Worm (Caenorhabditis elegans): Measurements from ENCODE around the gene Y49F6B.2.
"Not testable (repeated sequence)": the region's sequence is repeated elsewhere in the genome, so short reads cannot be mapped to it uniquely, and the experiment has no call there.

Gene Y49F6B.2

DNA sequence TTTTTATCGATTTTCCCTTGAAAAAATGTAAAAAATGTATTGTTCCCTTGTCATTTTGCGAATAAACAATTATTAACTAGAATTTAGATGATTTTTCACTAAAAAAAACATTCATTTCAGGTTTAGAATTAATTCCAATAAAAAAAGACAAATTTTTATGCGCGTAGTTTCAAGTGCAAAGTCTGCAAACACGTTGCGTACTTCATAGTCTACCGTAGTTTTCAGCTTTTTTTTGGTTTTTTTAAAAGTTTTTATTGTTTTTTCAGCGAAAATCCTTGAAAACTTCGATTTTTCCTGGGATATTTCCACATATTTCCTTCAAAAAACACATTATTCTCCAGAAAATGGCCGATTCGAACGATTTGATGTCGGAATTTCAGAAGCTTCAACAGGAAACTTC lies 49.2 kb upstream of the Y49F6B.2 start, which contains the start of gene C16C8.11:
TSS of gene C16C8.11 (plus strand) at position 188 of the 400 bp plus-strand sequence.
- TF ChIP-seq ZK546.5 (tag; optimal IDR thresholded peaks at IDR 0.05) (no peak), nfya-1 (tag; optimal IDR thresholded peaks at IDR 0.05; ENCODE audit: insufficient read depth) (no peak), zag-1 (tag; optimal IDR thresholded peaks at IDR 0.05) (no peak), hmg-11 (tag; optimal IDR thresholded peaks at IDR 0.05) (no peak)

DNA sequence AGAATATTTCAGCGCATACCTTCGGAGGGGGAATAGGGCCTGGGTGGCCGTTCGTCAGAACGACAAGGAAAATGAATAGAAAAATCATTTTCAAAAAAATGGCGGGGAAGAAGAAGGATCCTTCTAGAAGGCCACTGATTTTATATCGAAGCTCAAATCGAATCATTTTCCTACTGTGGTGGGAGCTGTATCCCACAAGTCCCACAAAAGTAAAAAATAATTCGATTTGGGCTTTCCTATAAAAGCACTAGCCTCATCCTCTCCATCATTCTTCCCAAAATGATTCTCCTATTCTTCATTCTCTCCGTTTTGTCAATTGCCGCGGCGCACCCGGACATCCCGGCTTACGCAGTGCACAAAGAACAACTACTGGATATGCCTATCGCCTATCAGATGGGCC lies 44.6 kb upstream of the Y49F6B.2 start, which contains the start of the genes C16C8.26 and C16C8.19:
TSS of gene C16C8.26 (minus strand) at position 101 of the 400 bp plus-strand sequence.
TSS of gene C16C8.19 (plus strand) at position 279 of the 400 bp plus-strand sequence.
- TF ChIP-seq nhr-77 (tag; optimal IDR thresholded peaks at IDR 0.05) (no peak), elt-1 (tag; optimal IDR thresholded peaks at IDR 0.05) (no peak), egl-5 (tag; optimal IDR thresholded peaks at IDR 0.05) (no peak), daf-12 (tag; optimal IDR thresholded peaks at IDR 0.05) (no peak)

DNA sequence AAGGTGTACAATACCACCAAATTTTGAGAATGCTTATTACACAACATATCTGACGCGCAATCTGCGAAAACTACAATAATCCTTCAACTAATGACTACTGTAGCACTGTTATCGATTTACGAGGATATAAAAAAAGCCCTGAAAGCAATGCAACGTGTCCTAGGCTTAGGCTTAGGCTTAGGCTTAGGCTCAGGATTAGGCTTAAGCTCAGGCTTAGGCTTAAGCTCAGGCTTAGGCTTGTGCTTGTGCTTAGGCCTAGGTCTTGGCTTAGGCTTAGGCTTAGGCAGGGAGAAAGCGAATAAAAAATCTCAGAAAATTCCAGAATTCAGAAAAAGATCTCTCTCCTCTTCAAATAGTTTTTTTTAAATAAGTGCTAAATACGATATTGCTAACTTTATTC lies 43.6 kb upstream of the Y49F6B.2 start:
- TF ChIP-seq mml-1 (tag; optimal IDR thresholded peaks at IDR 0.05) (no peak), R02D3.7 (tag; optimal IDR thresholded peaks at IDR 0.05) (no peak), snpc-4 (tag; optimal IDR thresholded peaks at IDR 0.05) (no peak)

DNA sequence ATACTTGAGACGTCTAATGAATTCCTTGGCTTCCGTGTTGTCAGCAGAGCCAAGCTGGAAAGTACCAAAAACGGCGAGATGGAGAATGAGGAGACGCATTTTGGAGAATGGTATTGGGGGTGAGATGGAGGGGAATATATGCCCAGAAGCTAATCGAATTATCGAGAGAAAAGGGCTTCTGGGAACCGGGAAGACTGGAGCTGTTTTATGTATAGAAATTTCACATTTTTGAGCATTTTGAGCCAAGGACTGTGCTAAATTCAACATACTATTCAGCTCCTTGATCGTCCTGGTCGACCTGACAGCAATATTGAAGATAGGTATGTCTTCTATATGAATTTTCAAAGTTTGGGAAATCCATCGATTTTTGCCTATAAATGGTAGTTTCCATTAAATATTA lies 42.7 kb upstream of the Y49F6B.2 start, which contains the start of gene C16C8.7:
TSS of gene C16C8.7 (minus strand) at position 101 of the 400 bp plus-strand sequence.
- no peak for TF ChIP-seq fos-1 (tag; optimal IDR thresholded peaks at IDR 0.05)
- TF ChIP-seq elt-1 (tag; optimal IDR thresholded peaks at IDR 0.05) = no peak
- no peak for TF ChIP-seq ztf-4 (tag; optimal IDR thresholded peaks at IDR 0.05)
- no peak for TF ChIP-seq lin-39 (tag; optimal IDR thresholded peaks at IDR 0.05)
- TF ChIP-seq unc-62 (GFP tag; optimal IDR thresholded peaks at IDR 0.05) = no peak
- no peak for TF ChIP-seq nhr-67 (tag; optimal IDR thresholded peaks at IDR 0.05)

DNA sequence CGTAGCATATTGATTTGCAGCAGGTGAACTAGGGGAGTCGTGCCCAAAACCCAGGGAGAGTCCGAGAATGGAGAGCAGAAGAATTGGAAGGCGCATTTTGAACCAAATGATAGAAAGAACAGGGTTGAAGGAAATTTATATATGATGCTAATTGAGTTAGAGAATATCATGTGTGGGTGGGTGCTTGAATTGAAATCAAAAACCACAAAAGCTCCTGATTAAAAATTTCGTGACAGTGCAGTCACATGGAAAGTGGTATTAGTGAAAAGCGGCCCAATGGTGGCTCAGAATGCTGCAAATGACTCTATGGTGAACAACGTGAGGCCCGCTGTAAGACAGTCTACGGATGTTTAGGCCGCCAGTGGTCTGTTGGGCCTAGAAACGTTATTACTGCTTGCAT lies 41.2 kb upstream of the Y49F6B.2 start, which contains the start of gene C16C8.8:
TSS of gene C16C8.8 (minus strand) at position 101 of the 400 bp plus-strand sequence.
- TF ChIP-seq aly-2 (tag; optimal IDR thresholded peaks at IDR 0.05) (no peak), pha-4 (tag; optimal IDR thresholded peaks at IDR 0.05) (no peak), ztf-4 (tag; optimal IDR thresholded peaks at IDR 0.05) (no peak), nfya-1 (tag; optimal IDR thresholded peaks at IDR 0.05; ENCODE audit: insufficient read depth) (no peak)

DNA sequence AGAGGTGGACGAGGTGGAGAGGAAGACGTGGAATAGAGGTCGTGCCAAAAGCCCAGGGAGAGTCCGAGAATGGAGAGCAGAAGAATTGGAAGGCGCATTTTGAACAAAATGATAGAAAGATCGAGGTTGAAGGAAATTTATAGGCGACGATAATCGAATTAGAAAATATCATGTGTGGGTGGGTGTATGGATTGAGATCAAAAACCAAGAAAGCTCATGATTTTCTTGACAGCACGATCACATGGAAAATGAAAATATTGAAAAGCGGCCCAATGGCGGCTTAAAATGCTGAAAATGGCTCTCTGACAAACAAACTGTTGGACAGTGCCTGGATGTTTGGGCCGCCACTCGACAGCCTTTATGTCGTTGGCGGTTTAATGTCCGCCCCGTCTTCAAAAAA lies 39.7 kb upstream of the Y49F6B.2 start, which contains the start of gene C16C8.9:
TSS of gene C16C8.9 (minus strand) at position 101 of the 400 bp plus-strand sequence.
- TF ChIP-seq nhr-23 (tag; optimal IDR thresholded peaks at IDR 0.05) (no peak), eor-1 (tag; optimal IDR thresholded peaks at IDR 0.05) (no peak), lin-15B (tag; optimal IDR thresholded peaks at IDR 0.05) (no peak), pqm-1 (tag; optimal IDR thresholded peaks at IDR 0.05) (no peak), lin-39 (tag; optimal IDR thresholded peaks at IDR 0.05) (no peak), egl-5 (tag; optimal IDR thresholded peaks at IDR 0.05) (no peak), unc-39 (tag; optimal IDR thresholded peaks at IDR 0.05) (no peak)

DNA sequence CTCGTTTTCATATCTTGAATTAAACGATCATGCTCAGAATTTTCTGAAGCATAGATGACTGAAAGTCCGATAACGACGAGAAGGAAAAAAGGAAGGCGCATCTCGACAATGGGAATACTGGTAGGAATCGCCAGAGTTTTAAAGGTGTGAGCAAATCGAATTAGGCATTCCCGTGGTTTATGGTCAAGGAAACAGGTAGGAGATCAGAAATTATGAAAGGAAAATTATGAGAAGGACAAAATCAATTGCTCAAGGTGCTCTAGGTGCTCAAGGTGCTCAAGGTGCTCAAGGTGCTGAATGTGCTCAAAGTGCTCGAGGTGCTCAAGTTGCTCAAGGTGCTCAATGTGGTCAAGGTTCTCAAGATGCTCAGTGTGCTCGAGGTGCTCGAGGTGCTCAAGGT lies 38.2 kb upstream of the Y49F6B.2 start, which contains the start of gene C16C8.10:
TSS of gene C16C8.10 (minus strand) at position 101 of the 400 bp plus-strand sequence.
- not testable (repeated sequence) for TF ChIP-seq ztf-4, skn-1, lin-39 (tag; optimal IDR thresholded peaks at IDR 0.05)

DNA sequence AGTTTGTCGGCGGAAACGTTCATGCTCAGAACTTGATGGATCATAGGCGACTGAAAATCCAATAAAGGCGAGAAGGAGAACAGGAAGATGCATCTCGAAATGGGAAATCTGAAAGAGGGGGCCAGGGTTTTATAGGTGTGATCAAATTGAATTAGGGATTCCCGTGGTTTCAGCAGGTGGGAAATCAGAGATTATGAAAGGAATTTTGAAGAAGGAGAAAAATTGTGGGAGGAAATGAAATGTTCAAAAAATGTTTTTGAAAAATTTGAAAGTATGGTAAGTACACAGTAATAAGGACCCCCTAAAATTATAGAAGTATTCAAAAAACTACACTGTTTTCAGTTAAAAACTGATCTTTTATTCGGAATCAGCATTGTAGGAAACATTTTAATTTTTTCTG lies 32.2 kb upstream of the Y49F6B.2 start, which contains the start of gene Y49F6B.20:
TSS of gene Y49F6B.20 (minus strand) at position 101 of the 400 bp plus-strand sequence.
- TF ChIP-seq unc-39 (tag; optimal IDR thresholded peaks at IDR 0.05) (no peak), nfya-1 (tag; optimal IDR thresholded peaks at IDR 0.05; ENCODE audit: insufficient read depth) (no peak), nhr-23 (tag; optimal IDR thresholded peaks at IDR 0.05) (no peak), tbx-2 (tag; optimal IDR thresholded peaks at IDR 0.05) (no peak), unc-62 (GFP tag; optimal IDR thresholded peaks at IDR 0.05) (no peak), nhr-43 (tag; optimal IDR thresholded peaks at IDR 0.05; ENCODE audit: poor library complexity, severe bottlenecking) (no peak), elt-1 (tag; optimal IDR thresholded peaks at IDR 0.05) (no peak), hmg-11 (tag; optimal IDR thresholded peaks at IDR 0.05) (no peak), aly-2 (tag; optimal IDR thresholded peaks at IDR 0.05) (no peak), lin-39 (tag; optimal IDR thresholded peaks at IDR 0.05) (no peak), ceh-82 (tag; optimal IDR thresholded peaks at IDR 0.05) (no peak)

Measured in whole organism, L3 larva.